Worm (Caenorhabditis elegans) whole organism, young adult: ENCODE data around the gene acl-9.

Experiments used
- mcd-1 ChIP-seq: fragments of 200-800 bp; sonication (Bioruptor generic); IDR thresholded peaks from 2 replicates; pipeline ENCODE4 v1.3.6; 2022; ENCODE audit warnings: missing genetic modification reagents, missing genetic modification characterization, missing compliant biosample characterization
- mxl-1 ChIP-seq: sonication (generic microtip); optimal IDR thresholded peaks from 2 replicates; lab custom pipeline; 2016; ENCODE audit warnings: missing genetic modification characterization, missing compliant biosample characterization
- nfya-1 ChIP-seq: sonication (generic microtip); optimal IDR thresholded peaks from 2 replicates; lab custom pipeline; 2017; ENCODE audit warnings: antibody characterized with exemption, missing compliant biosample characterization, missing genetic modification characterization, borderline replicate concordance; ENCODE audit not compliant: insufficient read depth

DNA sequence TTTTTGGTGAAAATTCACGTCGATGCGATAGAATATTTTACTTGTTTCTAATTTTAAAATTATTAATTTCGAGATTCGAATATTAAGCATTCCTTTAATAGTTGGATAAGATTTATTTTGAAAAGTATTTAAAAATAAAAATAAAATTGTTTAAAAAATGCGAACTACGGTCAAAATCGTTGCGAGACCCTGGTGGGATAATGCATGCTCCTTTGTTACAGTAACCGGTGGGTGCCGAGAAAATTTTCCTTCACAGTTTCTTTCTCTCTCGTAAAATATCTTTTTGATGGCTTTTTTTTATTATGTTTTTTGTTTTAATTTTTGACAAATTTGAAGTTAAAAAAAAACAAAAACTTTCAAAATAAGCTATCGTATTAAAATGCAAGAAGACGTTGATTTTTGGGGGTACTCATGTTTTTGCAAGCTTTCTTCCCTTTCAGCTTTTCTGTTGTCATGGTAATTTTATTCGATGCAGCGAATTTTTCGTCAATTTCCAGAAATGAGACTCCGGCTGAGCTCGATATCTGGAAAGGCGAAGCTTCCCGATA, 43.7 kb downstream of the acl-9 start, which contains the start of gene dgtr-1:
- TF ChIP-seq mxl-1 (tag; lab: Kevin White, UChicago) (no peak), nfya-1 (tag; lab: Kevin White, UChicago) (no peak), mcd-1 (GFP tag; lab: Robert Waterston, UW) (no peak)
